Fruit fly (Drosophila melanogaster) whole organism, wandering third instar larva: Measurements from ENCODE around the gene CG32713.

ENCODE experiments used
- Abd-B ChIP-seq: fragments of >200 bp; optimal IDR thresholded peaks from 2 replicates; lab custom pipeline; 2017; ENCODE audit warnings: missing biosample characterization, missing genetic modification characterization
- CG32264 ChIP-seq: fragments of 200-800 bp; sonication (Bioruptor generic); optimal IDR thresholded peaks from 2 replicates; lab custom pipeline; 2016; ENCODE audit warnings: missing biosample characterization, missing genetic modification characterization
- CG9705 ChIP-seq: fragments of 200-800 bp; sonication (Bioruptor generic); optimal IDR thresholded peaks from 2 replicates; lab custom pipeline; 2018; ENCODE audit warnings: missing biosample characterization, mild to moderate bottlenecking, missing genetic modification characterization
- CrebA ChIP-seq: fragments of 200-800 bp; sonication (Bioruptor generic); optimal IDR thresholded peaks from 2 replicates; lab custom pipeline; 2016; ENCODE audit warnings: missing biosample characterization, mild to moderate bottlenecking, missing genetic modification characterization, borderline replicate concordance
- Dfd ChIP-seq: fragments of >200 bp; optimal IDR thresholded peaks from 2 replicates; lab custom pipeline; 2017; ENCODE audit warnings: missing biosample characterization, missing genetic modification characterization
- Dif ChIP-seq: fragments of 200-275, 200-300 bp; sonication (Bioruptor generic); optimal IDR thresholded peaks from 2 replicates; lab custom pipeline; 2018; ENCODE audit warnings: missing biosample characterization, missing genetic modification characterization; ENCODE audit not compliant: partially characterized antibody
- GATAd ChIP-seq: sonication (Bioruptor generic); optimal IDR thresholded peaks from 2 replicates; lab custom pipeline; 2016; ENCODE audit warnings: missing biosample characterization, missing genetic modification characterization
- HLH106 ChIP-seq: fragments of 200-800 bp; optimal IDR thresholded peaks from 3 replicates; lab custom pipeline; 2019; ENCODE audit warnings: missing biosample characterization, mild to moderate bottlenecking, missing genetic modification characterization, moderate library complexity
- Hnf4 ChIP-seq: fragments of 200-800 bp; sonication (Bioruptor generic); optimal IDR thresholded peaks from 2 replicates; lab custom pipeline; 2016; ENCODE audit warnings: missing biosample characterization, mild to moderate bottlenecking, missing genetic modification characterization
- Hr78 ChIP-seq: fragments of >200 bp; optimal IDR thresholded peaks from 2 replicates; lab custom pipeline; 2017; ENCODE audit warnings: missing biosample characterization, missing genetic modification characterization
- Hr83 ChIP-seq: fragments of 200-300 bp; sonication (Bioruptor generic); optimal IDR thresholded peaks from 2 replicates; lab custom pipeline; 2016; ENCODE audit warnings: missing biosample characterization, mild to moderate bottlenecking, missing genetic modification characterization, moderate library complexity; ENCODE audit not compliant: poor library complexity, severe bottlenecking
- Jra ChIP-seq: sonication (Bioruptor generic); optimal IDR thresholded peaks from 2 replicates; lab custom pipeline; 2016; ENCODE audit warnings: missing biosample characterization, missing genetic modification characterization
- Mio ChIP-seq: sonication (Bioruptor generic); optimal IDR thresholded peaks from 2 replicates; lab custom pipeline; 2016; ENCODE audit warnings: missing biosample characterization, missing genetic modification characterization
- Myc ChIP-seq: fragments of >200 bp; optimal IDR thresholded peaks from 2 replicates; lab custom pipeline; 2017
- N ChIP-seq: fragments of >200 bp; optimal IDR thresholded peaks from 2 replicates; lab custom pipeline; 2018; ENCODE audit warnings: missing biosample characterization, missing external identifiers, missing genetic modification characterization
- OdsH ChIP-seq: fragments of 200-800 bp; sonication (Bioruptor generic); optimal IDR thresholded peaks from 2 replicates; lab custom pipeline; 2016; ENCODE audit warnings: missing biosample characterization, mild to moderate bottlenecking, missing genetic modification characterization
- Rel ChIP-seq, 2 experiments: fragments of 200-800 bp; sonication (Bioruptor generic) in 1 of 2; optimal IDR thresholded peaks; 2 replicates in 1 of 2; 3 replicates in 1 of 2; lab custom pipeline; 2016 to 2019; ENCODE audit warnings: mild to moderate bottlenecking in 2 of 2, missing biosample characterization in 2 of 2, missing genetic modification characterization in 2 of 2, moderate library complexity in 1 of 2
- Sp1 ChIP-seq: fragments of 200-800 bp; sonication (Bioruptor generic); optimal IDR thresholded peaks from 3 replicates; lab custom pipeline; 2019; ENCODE audit warnings: missing biosample characterization, mild to moderate bottlenecking, missing genetic modification characterization, moderate library complexity
- Vsx2 ChIP-seq: fragments of 200-300, 225-300 bp; sonication (Bioruptor generic); optimal IDR thresholded peaks from 2 replicates; lab custom pipeline; 2018; ENCODE audit warnings: missing biosample characterization, missing genetic modification characterization; ENCODE audit not compliant: partially characterized antibody
- br ChIP-seq: fragments of 200-800 bp; sonication (Bioruptor generic); optimal IDR thresholded peaks from 2 replicates; lab custom pipeline; 2016; ENCODE audit warnings: missing biosample characterization, missing genetic modification characterization
- brk ChIP-seq: fragments of 200-800 bp; sonication (Bioruptor generic); optimal IDR thresholded peaks from 2 replicates; lab custom pipeline; 2016; ENCODE audit warnings: missing biosample characterization, mild to moderate bottlenecking, missing genetic modification characterization
- dl ChIP-seq, 2 experiments: fragments of 175-275, 200-275 bp in 1 of 2; fragments of 200-275 bp in 1 of 2; sonication (Bioruptor generic); optimal IDR thresholded peaks; lab custom pipeline; 2018; ENCODE audit warnings: mild to moderate bottlenecking in 2 of 2, missing biosample characterization in 2 of 2, missing genetic modification characterization in 2 of 2, moderate library complexity in 2 of 2; ENCODE audit not compliant: partially characterized antibody in 2 of 2, insufficient read depth in 1 of 2
- dmrt93B ChIP-seq: fragments of 200-800 bp; sonication (Bioruptor generic); optimal IDR thresholded peaks from 2 replicates; lab custom pipeline; 2018; ENCODE audit warnings: missing biosample characterization, mild to moderate bottlenecking, missing genetic modification characterization
- dsf ChIP-seq: sonication (Bioruptor generic); optimal IDR thresholded peaks from 2 replicates; lab custom pipeline; 2016; ENCODE audit warnings: missing biosample characterization, missing genetic modification characterization, borderline replicate concordance
- ey ChIP-seq: fragments of 200-800 bp; sonication (Bioruptor generic); optimal IDR thresholded peaks from 2 replicates; lab custom pipeline; 2016; ENCODE audit warnings: missing biosample characterization, missing genetic modification characterization
- foxo ChIP-seq, 2 experiments: fragments of 200-800 bp; sonication (Bioruptor generic); optimal IDR thresholded peaks; 2 replicates in 1 of 2; 3 replicates in 1 of 2; lab custom pipeline; 2016 to 2017; ENCODE audit warnings: missing biosample characterization in 2 of 2, missing genetic modification characterization in 2 of 2
- fru ChIP-seq: fragments of 200-800 bp; sonication (Bioruptor generic); optimal IDR thresholded peaks from 3 replicates; lab custom pipeline; 2016; ENCODE audit warnings: missing biosample characterization, mild to moderate bottlenecking, missing genetic modification characterization
- h ChIP-seq: fragments of 200-800 bp; sonication (Bioruptor generic); optimal IDR thresholded peaks from 3 replicates; lab custom pipeline; 2016; ENCODE audit warnings: missing biosample characterization, mild to moderate bottlenecking, missing genetic modification characterization
- jim ChIP-seq: fragments of 175-275, 200-325 bp; sonication (Bioruptor generic); optimal IDR thresholded peaks from 2 replicates; lab custom pipeline; 2016; ENCODE audit warnings: missing biosample characterization, mild to moderate bottlenecking, missing genetic modification characterization
- lola ChIP-seq: fragments of >200 bp; optimal IDR thresholded peaks from 2 replicates; lab custom pipeline; 2017; ENCODE audit warnings: missing biosample characterization, missing genetic modification characterization
- pan ChIP-seq: fragments of >200 bp; optimal IDR thresholded peaks from 2 replicates; lab custom pipeline; 2017
- psq ChIP-seq: fragments of 200-800 bp; sonication (Bioruptor generic); optimal IDR thresholded peaks from 3 replicates; lab custom pipeline; 2017; ENCODE audit warnings: missing biosample characterization, mild to moderate bottlenecking, missing genetic modification characterization, moderate library complexity
- rgr ChIP-seq: fragments of 200-800 bp; sonication (Bioruptor generic); optimal IDR thresholded peaks from 3 replicates; lab custom pipeline; 2016; ENCODE audit warnings: missing biosample characterization, mild to moderate bottlenecking, missing genetic modification characterization
- sage ChIP-seq: fragments of 200-800 bp; sonication (Bioruptor generic); optimal IDR thresholded peaks from 2 replicates; lab custom pipeline; 2016; ENCODE audit warnings: missing biosample characterization, mild to moderate bottlenecking, missing genetic modification characterization
- sv ChIP-seq: fragments of 200-800 bp; sonication (Bioruptor generic); optimal IDR thresholded peaks from 3 replicates; lab custom pipeline; 2016; ENCODE audit warnings: missing biosample characterization, missing genetic modification characterization
- tai ChIP-seq: sonication (Bioruptor generic); optimal IDR thresholded peaks from 2 replicates; lab custom pipeline; 2016; ENCODE audit warnings: missing biosample characterization, missing genetic modification characterization
- usp ChIP-seq: fragments of >200 bp; optimal IDR thresholded peaks from 2 replicates; lab custom pipeline; 2017; ENCODE audit warnings: missing biosample characterization, missing genetic modification characterization
- woc ChIP-seq: sonication (Bioruptor generic); optimal IDR thresholded peaks from 2 replicates; lab custom pipeline; 2016; ENCODE audit warnings: missing biosample characterization, mild to moderate bottlenecking, missing genetic modification characterization

The CG32713 gene

DNA sequence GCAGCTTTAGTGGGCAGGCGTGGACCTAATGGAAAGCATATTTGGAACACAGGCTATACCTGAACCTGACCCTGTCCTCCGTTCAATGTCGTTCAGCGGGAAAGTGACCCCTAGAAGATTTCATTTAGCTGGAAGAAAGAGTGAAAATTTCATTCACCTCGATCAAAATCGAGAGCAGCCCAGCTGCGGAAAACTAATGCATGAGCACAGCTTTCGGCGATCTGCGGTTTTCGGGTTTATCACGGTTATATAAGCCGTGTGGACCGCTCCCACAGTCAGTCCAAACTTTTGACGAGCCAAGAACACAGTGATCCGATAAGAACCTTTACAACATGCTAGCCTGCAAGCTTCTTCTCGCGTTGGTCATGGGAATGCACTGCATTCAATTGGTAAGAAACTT, 13.2 kb upstream of the CG32713 start, which contains the start of gene Cp7Fa:
Gene Cp7Fa (plus strand): TSS at position 301 of the 400 bp plus-strand sequence.
- TF ChIP-seq pan (lab: Kevin White, UChicago) (no peak), fru (GFP tag; lab: Kevin White, UChicago) (no peak), CG9705 (GFP tag; lab: Kevin White, UChicago) (no peak), lola (no peak)

DNA sequence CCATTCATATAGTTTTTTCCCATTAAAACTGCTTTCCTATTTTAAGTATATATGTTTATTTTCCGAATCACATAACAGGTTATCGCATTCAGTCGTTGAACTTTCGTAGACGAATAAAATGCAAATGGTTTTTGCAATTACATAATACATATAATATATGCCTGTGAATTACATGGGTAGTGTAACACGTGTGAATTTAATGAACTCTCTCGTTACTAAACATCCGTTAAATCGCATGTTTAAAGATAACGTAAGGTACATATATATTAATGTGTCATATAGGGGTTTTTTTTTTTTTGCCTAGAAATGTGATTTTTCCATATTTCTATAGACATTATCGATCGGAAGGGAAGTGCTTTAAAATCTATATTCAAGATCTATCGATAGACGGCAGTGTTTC, 12.2 kb upstream of the CG32713 start:
- TF ChIP-seq Myc (lab: Kevin White, UChicago) (no peak), N (no peak), woc (GFP tag; lab: Kevin White, UChicago) (no peak), CrebA (no peak), Mio (GFP tag; lab: Kevin White, UChicago) (no peak), dmrt93B (GFP tag; lab: Kevin White, UChicago) (no peak), HLH106 (tag; lab: Kevin White, UChicago) (no peak), Rel (GFP tag; optimal IDR thresholded peaks at IDR 0.05; lab: Kevin White, UChicago) (no peak), Rel (tag; optimal IDR thresholded peaks at IDR 0.05; lab: Kevin White, UChicago) (peak; percentile 84), CG32264 (GFP tag; lab: Kevin White, UChicago) (no peak)

DNA sequence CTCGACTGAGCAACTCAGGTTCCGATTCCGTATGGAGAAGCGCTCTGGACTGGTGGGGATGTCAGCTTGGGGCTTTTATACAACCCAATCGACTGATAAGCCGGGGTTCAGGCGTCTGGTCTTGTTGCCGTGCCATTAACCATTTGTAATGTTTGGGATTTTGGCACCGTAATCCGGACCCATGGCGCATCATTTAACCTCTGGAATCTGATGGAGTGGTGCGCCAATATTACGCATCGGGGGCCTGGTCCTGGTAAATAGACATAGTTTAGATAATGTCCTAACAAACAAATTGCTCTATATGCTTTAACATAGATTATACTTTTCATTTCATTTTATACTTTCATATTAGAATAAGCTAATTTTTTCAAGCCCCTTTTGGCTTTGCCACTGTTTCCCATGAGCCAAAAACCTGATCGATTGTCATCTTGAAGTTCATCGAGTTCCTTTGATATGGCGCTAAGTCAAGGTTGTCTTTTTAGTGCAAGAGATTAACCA, 11.6 kb upstream of the CG32713 start, which contains the start of gene CG12116:
Gene CG12116 (minus strand): TSS at position 51 of the 498 bp plus-strand sequence.
- TF ChIP-seq CG9705 (GFP tag; lab: Kevin White, UChicago) = no peak
- TF ChIP-seq HLH106 (tag; lab: Kevin White, UChicago) = peak; percentile 35
- TF ChIP-seq Myc (lab: Kevin White, UChicago) = no peak
- no peak for TF ChIP-seq Mio (GFP tag; lab: Kevin White, UChicago)
- peak; percentile 53 for TF ChIP-seq br (GFP tag; lab: Kevin White, UChicago)
- no peak for TF ChIP-seq lola
- TF ChIP-seq Vsx2 = no peak
- TF ChIP-seq brk (GFP tag; lab: Kevin White, UChicago) = no peak
- no peak for TF ChIP-seq tai (GFP tag; lab: Kevin White, UChicago)
- TF ChIP-seq Hr83 (GFP tag; lab: Kevin White, UChicago) = no peak
- peak; percentile 66 for TF ChIP-seq rgr (GFP tag; lab: Kevin White, UChicago)
- no peak for TF ChIP-seq GATAd (GFP tag; lab: Kevin White, UChicago)
- no peak for TF ChIP-seq Dif
- no peak for TF ChIP-seq Dfd
- no peak for TF ChIP-seq dl (GFP tag; optimal IDR thresholded peaks at IDR 0.05; lab: Kevin White, UChicago; ENCODE audit: insufficient read depth in 1 of 2, partially characterized antibody in 2 of 2)
- TF ChIP-seq N = no peak
- peak; percentile 64 for TF ChIP-seq h
- peak; percentile 65 for TF ChIP-seq fru (GFP tag; lab: Kevin White, UChicago)
- peak; percentile 62 for TF ChIP-seq OdsH (GFP tag; lab: Kevin White, UChicago)
- TF ChIP-seq usp (GFP tag; lab: Kevin White, UChicago) = no peak
- peak; percentile 71 for TF ChIP-seq ey
- TF ChIP-seq Hr78 (GFP tag; lab: Kevin White, UChicago) = no peak
- TF ChIP-seq Abd-B (GFP tag; lab: Kevin White, UChicago) = no peak
- no peak for TF ChIP-seq Jra (GFP tag; lab: Kevin White, UChicago)
- peak in 1 of 2 experiments; percentile 61 for TF ChIP-seq foxo (GFP tag; optimal IDR thresholded peaks at IDR 0.05; lab: Kevin White, UChicago)
- TF ChIP-seq sage (GFP tag; lab: Kevin White, UChicago) = no peak
- TF ChIP-seq psq (GFP tag; lab: Kevin White, UChicago) = peak; percentile 9
- no peak for TF ChIP-seq woc (GFP tag; lab: Kevin White, UChicago)
- TF ChIP-seq Sp1 = no peak
- TF ChIP-seq pan (lab: Kevin White, UChicago) = no peak
- TF ChIP-seq Hnf4 (GFP tag; lab: Kevin White, UChicago) = peak; percentile 42
- no peak for TF ChIP-seq dmrt93B (GFP tag; lab: Kevin White, UChicago)
- TF ChIP-seq dsf = no peak
- TF ChIP-seq Rel (GFP tag; optimal IDR thresholded peaks at IDR 0.05; lab: Kevin White, UChicago) = no peak
- peak; percentile 80 for TF ChIP-seq Rel (tag; optimal IDR thresholded peaks at IDR 0.05; lab: Kevin White, UChicago)
- TF ChIP-seq CrebA = no peak
- TF ChIP-seq sv (GFP tag; lab: Kevin White, UChicago) = no peak
- no peak for TF ChIP-seq jim (GFP tag; lab: Kevin White, UChicago)
- TF ChIP-seq CG32264 (GFP tag; lab: Kevin White, UChicago) = no peak
